Fruit fly (Drosophila melanogaster) whole organism, embryonic: ENCODE results near the gene dob.

Source experiments
- Antp ChIP-seq: fragments of 200-800 bp; sonication (Bioruptor generic); optimal IDR thresholded peaks from 3 replicates; lab custom pipeline; 2016; ENCODE audit warnings: missing biosample characterization, missing genetic modification characterization
- Bgb ChIP-seq: fragments of 200-800 bp; sonication (Bioruptor generic); IDR thresholded peaks from 2 replicates; pipeline ENCODE4 v1.3.6; 2022; ENCODE audit warnings: missing biosample characterization, missing genetic modification characterization; ENCODE audit not compliant: partially characterized antibody
- CG12219 ChIP-seq: fragments of 200-800 bp; sonication (Bioruptor generic); optimal IDR thresholded peaks from 3 replicates; lab custom pipeline; 2018; ENCODE audit warnings: missing biosample characterization, mild to moderate bottlenecking, missing genetic modification characterization
- CG15514 ChIP-seq: fragments of 200-800 bp; sonication (Bioruptor generic); optimal IDR thresholded peaks from 3 replicates; lab custom pipeline; 2017; ENCODE audit warnings: missing biosample characterization, missing genetic modification characterization, mild to moderate bottlenecking, moderate library complexity, missing genetic modification reagents
- CG17568 ChIP-seq: fragments of 200-800 bp; sonication (Bioruptor generic); optimal IDR thresholded peaks from 2 replicates; lab custom pipeline; 2018; ENCODE audit warnings: missing biosample characterization, mild to moderate bottlenecking, missing genetic modification characterization, moderate library complexity
- CG18262 ChIP-seq: fragments of 200-800 bp; optimal IDR thresholded peaks from 3 replicates; lab custom pipeline; 2019; ENCODE audit warnings: missing biosample characterization, mild to moderate bottlenecking, missing genetic modification characterization, moderate library complexity
- CG2202 ChIP-seq: fragments of 200-800 bp; sonication (Bioruptor generic); optimal IDR thresholded peaks from 2 replicates; lab custom pipeline; 2018; ENCODE audit warnings: missing biosample characterization, mild to moderate bottlenecking, missing genetic modification characterization
- CG31224 ChIP-seq: fragments of 200-800 bp; sonication (Bioruptor generic); IDR thresholded peaks from 2 replicates; pipeline ENCODE4 v1.3.6; 2022; ENCODE audit warnings: missing biosample characterization, missing genetic modification characterization
- CG4360 ChIP-seq: fragments of 200-800 bp; sonication (Bioruptor generic); IDR thresholded peaks from 2 replicates; pipeline ENCODE4 v1.3.6; 2022; ENCODE audit warnings: missing biosample characterization, missing genetic modification characterization
- CG5245 ChIP-seq: fragments of 200-800 bp; sonication (Bioruptor generic); optimal IDR thresholded peaks from 3 replicates; lab custom pipeline; 2016; ENCODE audit warnings: missing biosample characterization, missing genetic modification characterization
- Dll ChIP-seq: fragments of 200-800 bp; sonication (Bioruptor generic); IDR thresholded peaks from 4 replicates; pipeline ENCODE4 v1.3.6; 2022; ENCODE audit warnings: missing biosample characterization, missing genetic modification characterization; ENCODE audit not compliant: partially characterized antibody
- Doc2 ChIP-seq: fragments of 200-800 bp; sonication (Bioruptor generic); IDR thresholded peaks from 2 replicates; pipeline ENCODE4 v1.3.6; 2022; ENCODE audit warnings: missing biosample characterization, missing genetic modification characterization
- Elba2 ChIP-seq: fragments of 200-800 bp; sonication (Bioruptor generic); optimal IDR thresholded peaks from 3 replicates; lab custom pipeline; 2016; ENCODE audit warnings: missing biosample characterization, missing genetic modification characterization
- Ets65A ChIP-seq: fragments of 200-800 bp; sonication (Bioruptor generic); peaks from one replicate; lab custom pipeline; 2016; ENCODE audit warnings: missing biosample characterization, missing genetic modification characterization
- GATAe ChIP-seq: fragments of 200-800 bp; sonication (Bioruptor generic); conservative IDR thresholded peaks from 2 replicates; pipeline ENCODE4 v1.3.6; 2022; ENCODE audit warnings: missing biosample characterization, missing genetic modification characterization
- Mad ChIP-seq: fragments of 200-800 bp; sonication (Bioruptor generic); optimal IDR thresholded peaks from 2 replicates; lab custom pipeline; 2016; ENCODE audit warnings: missing biosample characterization, missing genetic modification characterization
- Med ChIP-seq: fragments of 200-800 bp; sonication (Bioruptor generic); peaks from one replicate; lab custom pipeline; 2016; ENCODE audit warnings: missing biosample characterization, missing genetic modification characterization, mild to moderate bottlenecking, inconsistent platforms, moderate library complexity
- Nf-YA ChIP-seq: fragments of 200-800 bp; sonication (Bioruptor generic); IDR thresholded peaks from 2 replicates; pipeline ENCODE4 v1.3.6; 2022; ENCODE audit warnings: missing biosample characterization, missing genetic modification characterization
- Spps ChIP-seq: fragments of 200-800 bp; sonication (Bioruptor generic); optimal IDR thresholded peaks from 2 replicates; lab custom pipeline; 2018; ENCODE audit warnings: missing biosample characterization, mild to moderate bottlenecking, missing genetic modification characterization
- Tbp ChIP-seq: fragments of >200 bp; optimal IDR thresholded peaks from 2 replicates; lab custom pipeline; 2018; ENCODE audit warnings: missing biosample characterization, missing genetic modification characterization
- Trl ChIP-seq, 3 experiments: fragments of >200 bp in 2 of 3; fragments of 200-800 bp in 1 of 3; sonication (Bioruptor generic) in 1 of 3; optimal IDR thresholded peaks; 2 replicates in 1 of 3; 3 replicates in 2 of 3; lab custom pipeline; 2016 to 2017; ENCODE audit warnings: missing biosample characterization in 1 of 3, missing genetic modification characterization in 1 of 3
- Usf ChIP-seq: fragments of 200-800 bp; sonication (Bioruptor generic); optimal IDR thresholded peaks from 2 replicates; lab custom pipeline; 2017; ENCODE audit warnings: missing genotype, missing biosample characterization, missing genetic modification characterization
- ac ChIP-seq: fragments of 200-800 bp; sonication (Bioruptor generic); optimal IDR thresholded peaks from 3 replicates; lab custom pipeline; 2017; ENCODE audit warnings: missing biosample characterization, mild to moderate bottlenecking, missing genetic modification characterization
- ara ChIP-seq: fragments of 200-800 bp; sonication (Bioruptor generic); IDR thresholded peaks from 2 replicates; pipeline ENCODE4 v1.3.6; 2022; ENCODE audit warnings: missing biosample characterization, missing genetic modification characterization
- bbx ChIP-seq: fragments of 200-800 bp; sonication (Bioruptor generic); IDR thresholded peaks from 2 replicates; pipeline ENCODE4 v1.3.6; 2022; ENCODE audit warnings: missing biosample characterization, missing genetic modification characterization; ENCODE audit not compliant: partially characterized antibody
- bigmax ChIP-seq: fragments of 200-800 bp; sonication (Bioruptor generic); optimal IDR thresholded peaks from 2 replicates; lab custom pipeline; 2018; ENCODE audit warnings: missing biosample characterization, mild to moderate bottlenecking, missing genetic modification characterization
- chif ChIP-seq, 2 experiments: fragments of 200-800 bp; sonication (Bioruptor generic); optimal IDR thresholded peaks; 3 replicates each; lab custom pipeline; 2016; ENCODE audit warnings: missing biosample characterization in 2 of 2, missing genetic modification characterization in 2 of 2
- cwo ChIP-seq: fragments of 200-800 bp; sonication (Bioruptor generic); optimal IDR thresholded peaks from 3 replicates; lab custom pipeline; 2017; ENCODE audit warnings: missing biosample characterization, missing genetic modification characterization, mild to moderate bottlenecking, moderate library complexity, missing genetic modification reagents
- dati ChIP-seq: fragments of 200-800 bp; sonication (Bioruptor generic); IDR thresholded peaks from 2 replicates; pipeline ENCODE4 v1.3.6; 2022; ENCODE audit warnings: missing biosample characterization, missing genetic modification characterization
- dimm ChIP-seq: fragments of 200-800 bp; sonication (Bioruptor generic); IDR thresholded peaks from 2 replicates; pipeline ENCODE4 v1.3.6; 2022; ENCODE audit warnings: missing biosample characterization, missing genetic modification characterization
- dysf ChIP-seq: fragments of 200-800 bp; sonication (Bioruptor generic); IDR thresholded peaks from 3 replicates; pipeline ENCODE4 v1.3.6; 2022; ENCODE audit warnings: missing biosample characterization, missing genetic modification characterization
- gcm ChIP-seq: fragments of 200-800 bp; sonication (Bioruptor generic); optimal IDR thresholded peaks from 2 replicates; lab custom pipeline; 2019; ENCODE audit warnings: missing biosample characterization, mild to moderate bottlenecking, missing genetic modification characterization, moderate library complexity
- ham ChIP-seq: fragments of 200-800 bp; sonication (Bioruptor generic); IDR thresholded peaks from 2 replicates; pipeline ENCODE4 v1.3.6; 2022; ENCODE audit warnings: missing biosample characterization, missing genetic modification characterization
- hbn ChIP-seq: fragments of 200-800 bp; sonication (Bioruptor generic); IDR thresholded peaks from 2 replicates; pipeline ENCODE4 v1.3.6; 2022; ENCODE audit warnings: missing biosample characterization, missing genetic modification characterization; ENCODE audit not compliant: partially characterized antibody
- jumu ChIP-seq: fragments of 200-800 bp; sonication (Bioruptor generic); optimal IDR thresholded peaks from 3 replicates; lab custom pipeline; 2016; ENCODE audit warnings: missing biosample characterization, missing genetic modification characterization
- luna ChIP-seq: fragments of 200-800 bp; sonication (Bioruptor generic); optimal IDR thresholded peaks from 2 replicates; lab custom pipeline; 2016; ENCODE audit warnings: missing biosample characterization, missing genetic modification characterization
- nom ChIP-seq: fragments of 200-800 bp; sonication (Bioruptor generic); optimal IDR thresholded peaks from 2 replicates; lab custom pipeline; 2017; ENCODE audit warnings: missing biosample characterization, missing genetic modification characterization, mild to moderate bottlenecking, moderate library complexity, missing genetic modification reagents
- pfk ChIP-seq: fragments of 200-800 bp; sonication (Bioruptor generic); optimal IDR thresholded peaks from 2 replicates; lab custom pipeline; 2018; ENCODE audit warnings: missing biosample characterization, mild to moderate bottlenecking, missing genetic modification characterization, moderate library complexity
- phol ChIP-seq: fragments of 200-800 bp; sonication (Bioruptor generic); optimal IDR thresholded peaks from 3 replicates; lab custom pipeline; 2018; ENCODE audit warnings: missing biosample characterization, mild to moderate bottlenecking, missing genetic modification characterization, moderate library complexity
- psq ChIP-seq: fragments of 200-800 bp; sonication (Bioruptor generic); optimal IDR thresholded peaks from 2 replicates; lab custom pipeline; 2017; ENCODE audit warnings: missing biosample characterization, missing genetic modification characterization
- so ChIP-seq: fragments of 200-800 bp; sonication (Bioruptor generic); IDR thresholded peaks from 3 replicates; pipeline ENCODE4 v1.3.6; 2022; ENCODE audit warnings: missing biosample characterization, missing genetic modification characterization
- sqz ChIP-seq: fragments of 200-800 bp; sonication (Bioruptor generic); optimal IDR thresholded peaks from 3 replicates; lab custom pipeline; 2018; ENCODE audit warnings: missing biosample characterization, mild to moderate bottlenecking, missing genetic modification characterization
- ssp ChIP-seq: fragments of 200-800 bp; sonication (Bioruptor generic); IDR thresholded peaks from 2 replicates; pipeline ENCODE4 v1.3.6; 2022; ENCODE audit warnings: missing biosample characterization, missing genetic modification characterization
- tap ChIP-seq: fragments of 200-800 bp; optimal IDR thresholded peaks from 3 replicates; lab custom pipeline; 2019; ENCODE audit warnings: missing biosample characterization, mild to moderate bottlenecking, missing genetic modification characterization, moderate library complexity
- toy ChIP-seq: fragments of 200-800 bp; sonication (Bioruptor generic); IDR thresholded peaks from 2 replicates; pipeline ENCODE4 v1.3.6; 2022; ENCODE audit warnings: missing biosample characterization, missing genetic modification characterization
- unc-4 ChIP-seq: fragments of 200-800 bp; sonication (Bioruptor generic); IDR thresholded peaks from 2 replicates; pipeline ENCODE4 v1.3.6; 2022; ENCODE audit warnings: missing biosample characterization, missing genetic modification characterization; ENCODE audit not compliant: partially characterized antibody
- vnd ChIP-seq: fragments of 200-800 bp; sonication (Bioruptor generic); IDR thresholded peaks from 3 replicates; pipeline ENCODE4 v1.3.6; 2022; ENCODE audit warnings: missing biosample characterization, missing genetic modification characterization; ENCODE audit not compliant: partially characterized antibody
- vvl ChIP-seq: fragments of 200-800 bp; sonication (Bioruptor generic); IDR thresholded peaks from 2 replicates; pipeline ENCODE4 v1.3.6; 2022; ENCODE audit warnings: missing biosample characterization, missing genetic modification characterization
- zen2 ChIP-seq: fragments of 200-800 bp; sonication (Bioruptor generic); IDR thresholded peaks from 3 replicates; pipeline ENCODE4 v1.3.6; 2022; ENCODE audit warnings: missing biosample characterization, missing genetic modification characterization; ENCODE audit not compliant: partially characterized antibody

The dob gene

dm6 chrX:15043013-15043699 is 23.7 kb upstream of the dob start (continued):
- TF ChIP-seq Spps (peak; percentile 59), CG31224 (GFP tag; lab: Robert Waterston, UW) (peak; percentile 18; the same call in 1 of the 2 replicates), CG15514 (GFP tag; lab: Kevin White, UChicago) (peak; percentile 83), ac (GFP tag; lab: Kevin White, UChicago) (peak; percentile 71), gcm (GFP tag; lab: Kevin White, UChicago) (peak; percentile 87), CG2202 (tag; lab: Kevin White, UChicago) (peak; percentile 89), ara (GFP tag; lab: Robert Waterston, UW) (peak; percentile 81), CG18262 (tag; lab: Kevin White, UChicago) (peak; percentile 66), ssp (GFP tag; lab: Robert Waterston, UW) (peak; percentile 20), dysf (GFP tag; lab: Robert Waterston, UW) (peak; percentile 47; the same call in 2 of the 3 replicates), Usf (peak; percentile 22), phol (tag; lab: Kevin White, UChicago) (no peak), Nf-YA (GFP tag; lab: Robert Waterston, UW) (peak; percentile 82), dimm (GFP tag; lab: Robert Waterston, UW) (no peak), ham (GFP tag; lab: Robert Waterston, UW) (no peak), bbx (GFP tag; lab: Robert Waterston, UW) (no peak), Tbp (no peak), CG17568 (GFP tag; lab: Kevin White, UChicago) (peak; percentile 90), vnd (GFP tag; lab: Robert Waterston, UW) (no peak), hbn (GFP tag; lab: Robert Waterston, UW) (no peak), sqz (GFP tag; lab: Kevin White, UChicago) (peak; percentile 77), tap (tag; lab: Kevin White, UChicago) (peak; percentile 85), unc-4 (GFP tag; lab: Robert Waterston, UW) (no peak), Dll (no peak), CG4360 (GFP tag; lab: Robert Waterston, UW) (peak; percentile 72), pfk (GFP tag; lab: Kevin White, UChicago) (peak; percentile 73), Doc2 (GFP tag; lab: Robert Waterston, UW) (no peak), dati (GFP tag; lab: Robert Waterston, UW) (peak; percentile 55; the same call in 1 of the 2 replicates), zen2 (GFP tag; lab: Robert Waterston, UW) (no peak), toy (GFP tag; lab: Robert Waterston, UW) (0 out of 2 replicates have a peak, but pooled peaks have one; percentile 37), jumu (GFP tag; lab: Kevin White, UChicago) (no peak), so (GFP tag; lab: Robert Waterston, UW) (peak; percentile 82; the same call in 2 of the 3 replicates), Trl (optimal IDR thresholded peaks at IDR 0.05; lab: Kevin White, UChicago) (no peak), Trl (GFP tag; optimal IDR thresholded peaks at IDR 0.05; lab: Kevin White, UChicago) (peak; percentile 86), luna (GFP tag; lab: Kevin White, UChicago) (no peak), bigmax (GFP tag; lab: Kevin White, UChicago) (peak; percentile 59), chif (GFP tag; optimal IDR thresholded peaks at IDR 0.05; lab: Kevin White, UChicago) (peak; percentile 59 to 89), nom (GFP tag; lab: Kevin White, UChicago) (no peak), Mad (GFP tag; lab: Kevin White, UChicago) (peak; percentile 58), CG12219 (GFP tag; lab: Kevin White, UChicago) (peak; percentile 81), Ets65A (GFP tag; lab: Kevin White, UChicago) (peak; percentile 17), psq (GFP tag; lab: Kevin White, UChicago) (peak; percentile 76), CG5245 (peak; percentile 63), Bgb (no peak), Med (GFP tag; lab: Kevin White, UChicago) (peak; percentile 96), vvl (peak; percentile 84), Elba2 (GFP tag; lab: Kevin White, UChicago) (no peak), GATAe (GFP tag; lab: Robert Waterston, UW) (no peak), cwo (peak; percentile 68), Antp (GFP tag; lab: Kevin White, UChicago) (peak; percentile 56)
